Worm (Caenorhabditis elegans) whole organism, late embryonic: ENCODE data around the gene W06G6.11.

Experiments used
- K02D7.2 ChIP-seq: sonication (generic microtip); optimal IDR thresholded peaks from 2 replicates; lab custom pipeline; 2017; ENCODE audit warnings: mild to moderate bottlenecking, missing genetic modification characterization, missing compliant biosample characterization
- K09A11.1 ChIP-seq: sonication (generic microtip); optimal IDR thresholded peaks from 2 replicates; lab custom pipeline; 2017; ENCODE audit warnings: antibody characterized with exemption, mild to moderate bottlenecking, missing genetic modification characterization, missing compliant biosample characterization; ENCODE audit not compliant: insufficient read depth
- ceh-14 ChIP-seq: sonication (generic microtip); optimal IDR thresholded peaks from 2 replicates; lab custom pipeline; 2016; ENCODE audit warnings: missing genotype, missing genetic modification characterization, missing compliant biosample characterization
- ceh-22 ChIP-seq: sonication (generic microtip); optimal IDR thresholded peaks from 2 replicates; lab custom pipeline; 2017; ENCODE audit warnings: missing biosample characterization, missing genetic modification characterization
- ceh-24 ChIP-seq: sonication (generic microtip); optimal IDR thresholded peaks from 2 replicates; lab custom pipeline; 2016; ENCODE audit warnings: mild to moderate bottlenecking, missing genetic modification characterization, missing compliant biosample characterization
- ceh-6 ChIP-seq: fragments of 200-800 bp; sonication (Bioruptor generic); optimal IDR thresholded peaks from 2 replicates; lab custom pipeline; 2018; ENCODE audit warnings: mild to moderate bottlenecking, missing genetic modification characterization, missing compliant biosample characterization
- che-1 ChIP-seq: sonication (generic microtip); optimal IDR thresholded peaks from 2 replicates; lab custom pipeline; 2016; ENCODE audit warnings: mild to moderate bottlenecking, missing genetic modification characterization, missing compliant biosample characterization
- dmd-4 ChIP-seq: sonication (generic microtip); optimal IDR thresholded peaks from 2 replicates; lab custom pipeline; 2016; ENCODE audit warnings: borderline replicate concordance, missing genetic modification characterization, missing compliant biosample characterization
- dve-1 ChIP-seq: sonication (generic microtip); optimal IDR thresholded peaks from 2 replicates; lab custom pipeline; 2017; ENCODE audit warnings: antibody characterized with exemption, mild to moderate bottlenecking, missing genetic modification characterization, missing compliant biosample characterization
- elt-2 ChIP-seq: sonication (generic microtip); optimal IDR thresholded peaks from 2 replicates; lab custom pipeline; 2016; ENCODE audit warnings: missing genetic modification reagents, missing genetic modification characterization, missing compliant biosample characterization
- ets-4 ChIP-seq: sonication (generic microtip); optimal IDR thresholded peaks from 2 replicates; lab custom pipeline; 2016; ENCODE audit warnings: missing genetic modification characterization, missing compliant biosample characterization
- fax-1 ChIP-seq: sonication (generic microtip); optimal IDR thresholded peaks from 2 replicates; lab custom pipeline; 2016; ENCODE audit warnings: missing genotype, missing genetic modification characterization, missing compliant biosample characterization
- fkh-6 ChIP-seq: sonication (generic microtip); optimal IDR thresholded peaks from 2 replicates; lab custom pipeline; 2016; ENCODE audit warnings: missing genetic modification characterization, missing compliant biosample characterization
- hlh-13 ChIP-seq: fragments of 200-800 bp; sonication (Bioruptor generic); optimal IDR thresholded peaks from 2 replicates; lab custom pipeline; 2018; ENCODE audit warnings: mild to moderate bottlenecking, missing genetic modification characterization, missing compliant biosample characterization
- hlh-15 ChIP-seq: sonication (generic microtip); optimal IDR thresholded peaks from 2 replicates; lab custom pipeline; 2016; ENCODE audit warnings: missing genetic modification characterization, missing compliant biosample characterization
- hlh-30 ChIP-seq: sonication (generic microtip); optimal IDR thresholded peaks from 2 replicates; lab custom pipeline; 2017; ENCODE audit warnings: antibody characterized with exemption, missing genetic modification characterization, missing compliant biosample characterization; ENCODE audit not compliant: insufficient read depth
- hlh-6 ChIP-seq: sonication (generic microtip); optimal IDR thresholded peaks from 2 replicates; lab custom pipeline; 2016; ENCODE audit warnings: missing genotype, missing genetic modification characterization, missing compliant biosample characterization
- lin-11 ChIP-seq: fragments of 200-800 bp; sonication (Bioruptor generic); optimal IDR thresholded peaks from 2 replicates; lab custom pipeline; 2018; ENCODE audit warnings: mild to moderate bottlenecking, missing genetic modification characterization, missing compliant biosample characterization
- nfya-1 ChIP-seq: sonication (generic microtip); optimal IDR thresholded peaks from 2 replicates; lab custom pipeline; 2017; ENCODE audit warnings: missing genetic modification characterization, mild to moderate bottlenecking, missing compliant biosample characterization, antibody characterized with exemption, moderate library complexity
- nhr-11 ChIP-seq: fragments of 150-350 bp; optimal IDR thresholded peaks from 2 replicates; lab custom pipeline; 2014; ENCODE audit warnings: missing biosample characterization, missing genetic modification characterization
- nhr-232 ChIP-seq: sonication (generic microtip); optimal IDR thresholded peaks from 2 replicates; lab custom pipeline; 2016; ENCODE audit warnings: missing genetic modification characterization, missing compliant biosample characterization
- npax-4 ChIP-seq: sonication (generic microtip); optimal IDR thresholded peaks from 2 replicates; lab custom pipeline; 2016; ENCODE audit warnings: missing genetic modification characterization, missing compliant biosample characterization
- pag-3 ChIP-seq: sonication (generic microtip); optimal IDR thresholded peaks from 2 replicates; lab custom pipeline; 2016; ENCODE audit warnings: missing compliant biosample characterization, missing genetic modification characterization, borderline replicate concordance
- pat-9 ChIP-seq: fragments of 200-800 bp; sonication (Bioruptor generic); optimal IDR thresholded peaks from 2 replicates; lab custom pipeline; 2018; ENCODE audit warnings: mild to moderate bottlenecking, missing genetic modification characterization, moderate library complexity, missing compliant biosample characterization
- pax-1 ChIP-seq: fragments of 150-350 bp; optimal IDR thresholded peaks from 2 replicates; lab custom pipeline; 2014; ENCODE audit warnings: missing biosample characterization, missing genetic modification characterization
- pha-2 ChIP-seq: sonication (generic microtip); optimal IDR thresholded peaks from 2 replicates; lab custom pipeline; 2017; ENCODE audit warnings: mild to moderate bottlenecking, missing genetic modification characterization, missing compliant biosample characterization
- pha-4 ChIP-seq: fragments of 150-350 bp; optimal IDR thresholded peaks from 2 replicates; lab custom pipeline; 2018; ENCODE audit warnings: missing biosample characterization, missing genetic modification reagents, missing genetic modification characterization
- pros-1 ChIP-seq: fragments of 150-350 bp; optimal IDR thresholded peaks from 2 replicates; lab custom pipeline; 2014; ENCODE audit warnings: missing biosample characterization, missing genetic modification reagents, missing genetic modification characterization
- ref-2 ChIP-seq: sonication (generic microtip); optimal IDR thresholded peaks from 2 replicates; lab custom pipeline; 2016; ENCODE audit warnings: missing genetic modification characterization, missing compliant biosample characterization
- sdc-2 ChIP-seq: sonication (generic microtip); optimal IDR thresholded peaks from 2 replicates; lab custom pipeline; 2016; ENCODE audit warnings: missing genotype, missing genetic modification characterization, missing compliant biosample characterization
- tbx-2 ChIP-seq: sonication (generic microtip); optimal IDR thresholded peaks from 2 replicates; lab custom pipeline; 2016; ENCODE audit warnings: missing genetic modification characterization, missing compliant biosample characterization
- ttx-3 ChIP-seq: sonication (generic microtip); optimal IDR thresholded peaks from 2 replicates; lab custom pipeline; 2016; ENCODE audit warnings: missing genetic modification reagents, missing genetic modification characterization, missing compliant biosample characterization
- ztf-16 ChIP-seq: sonication (generic microtip); optimal IDR thresholded peaks from 2 replicates; lab custom pipeline; 2017; ENCODE audit warnings: missing genetic modification characterization, missing compliant biosample characterization

W06G6.11 gene

ce11 chrV:16629600-16629999 lies 19.5 kb downstream of the W06G6.11 start, which contains the start of gene srd-21:
Gene srd-21, plus strand, starts transcription at chrV:16629900.
- TF ChIP-seq tbx-2: no peak
- TF ChIP-seq che-1 (tag; lab: Kevin White, UChicago): no peak
- no peak for TF ChIP-seq sdc-2 (tag; lab: Kevin White, UChicago)
- no peak for TF ChIP-seq hlh-6
- TF ChIP-seq pha-2 (tag; lab: Kevin White, UChicago): no peak
- TF ChIP-seq fkh-6 (tag; lab: Kevin White, UChicago): no peak
- no peak for TF ChIP-seq nhr-232 (tag; lab: Kevin White, UChicago)
- no peak for TF ChIP-seq K09A11.1 (tag; lab: Kevin White, UChicago)
- no peak for TF ChIP-seq hlh-13 (GFP tag; lab: Kevin White, UChicago)
- no peak for TF ChIP-seq pha-4 (tag; lab: Kevin White, UChicago)
- no peak for TF ChIP-seq ceh-14 (tag; lab: Kevin White, UChicago)
- TF ChIP-seq ets-4 (tag; lab: Kevin White, UChicago): no peak
- no peak for TF ChIP-seq ceh-24

- TF ChIP-seq ztf-16 (tag; lab: Kevin White, UChicago) (no peak), hlh-30 (tag; lab: Kevin White, UChicago) (no peak), K02D7.2 (tag; lab: Kevin White, UChicago) (no peak), sdc-2 (tag; lab: Kevin White, UChicago) (peak; percentile 62), pax-1 (no peak), nhr-11 (tag; lab: Kevin White, UChicago) (no peak), dve-1 (no peak), nfya-1 (tag; lab: Kevin White, UChicago) (no peak)
These were observed 20.1 kb downstream of the W06G6.11 start, which contains the start of gene W06G6.2 for ce11 chrV:16628991-16629390. Gene W06G6.2, plus strand, starts transcription at chrV:16629291.

DNA sequence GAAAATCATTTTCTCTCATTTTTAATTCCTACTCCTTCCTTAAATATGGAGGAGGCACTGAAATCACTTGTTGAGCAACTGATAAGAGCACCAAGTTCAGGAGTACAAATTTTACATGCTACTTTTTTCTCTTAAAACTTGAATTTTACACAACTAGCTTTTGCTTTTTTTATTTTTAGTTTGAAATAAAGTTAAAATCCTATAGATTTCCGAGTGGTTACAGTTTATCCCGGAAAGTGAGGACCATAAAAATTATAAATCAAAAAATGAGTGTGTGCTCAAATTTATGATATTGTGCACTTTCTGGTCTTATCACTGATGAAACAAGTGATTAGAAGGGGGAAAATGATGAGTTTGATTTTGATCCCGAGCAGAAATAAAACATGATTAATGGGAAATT lies 21.1 kb downstream of the W06G6.11 start, which contains the start of gene oac-53:
Gene oac-53 (minus strand): TSS at position 9 of the 400 bp plus-strand sequence.
- TF ChIP-seq elt-2: peak; percentile 32
- no peak for TF ChIP-seq ref-2 (tag; lab: Kevin White, UChicago)

DNA sequence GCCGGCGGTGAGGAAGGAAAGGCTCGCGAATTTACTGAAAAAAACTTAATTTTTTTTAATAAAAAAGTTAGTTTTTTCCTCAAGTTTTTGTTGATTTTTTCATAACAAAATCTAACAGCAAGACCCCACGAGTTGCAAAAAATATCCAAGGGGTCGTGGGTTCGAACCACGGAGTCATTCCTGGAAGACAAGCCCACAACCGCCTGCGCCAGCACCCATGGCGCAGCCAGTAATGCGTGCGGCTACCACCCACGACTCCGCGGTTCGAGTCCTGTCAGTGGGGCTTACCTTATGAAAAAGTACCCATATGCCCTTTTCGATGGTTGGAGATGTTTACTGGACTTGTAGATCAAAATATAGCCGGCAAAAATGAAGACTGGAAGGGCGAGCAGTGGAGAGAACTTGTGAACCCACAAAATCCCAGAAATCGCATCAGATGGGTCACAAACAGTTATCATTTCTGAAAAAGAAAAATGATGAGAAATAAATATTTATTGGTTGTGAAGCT lies 26.3 kb downstream of the W06G6.11 start, which contains the start of gene Y70C5A.2:
Gene Y70C5A.2 (minus strand): TSS at position 458 of the 508 bp plus-strand sequence.
- TF ChIP-seq dmd-4 (tag; lab: Kevin White, UChicago) (no peak), npax-4 (tag; lab: Kevin White, UChicago) (no peak), pag-3 (peak; percentile 82), ceh-22 (tag; lab: Kevin White, UChicago) (no peak)

DNA sequence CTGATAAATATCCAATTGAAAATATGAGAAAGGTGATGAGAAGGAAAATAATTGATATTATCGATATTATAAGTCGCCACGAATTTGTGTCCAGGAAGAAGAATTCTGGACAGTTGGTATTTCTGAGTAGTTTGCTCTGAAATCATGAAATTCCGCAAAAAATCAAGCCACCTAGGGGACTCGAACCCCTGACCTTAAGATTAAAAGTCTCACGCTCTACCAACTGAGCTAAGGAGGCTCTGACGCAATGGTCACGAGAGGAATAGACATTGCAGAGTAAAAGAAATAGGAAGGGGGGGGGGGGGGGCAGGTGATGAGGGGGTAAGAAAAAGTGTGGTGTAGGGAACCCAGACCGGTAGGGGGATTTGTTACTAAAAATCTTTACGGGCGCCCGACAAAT lies 27.2 kb downstream of the W06G6.11 start:
- TF ChIP-seq hlh-13 (GFP tag; lab: Kevin White, UChicago) (no peak), nfya-1 (tag; lab: Kevin White, UChicago) (no peak), ttx-3 (tag; lab: Kevin White, UChicago) (peak; percentile 56), pat-9 (tag; lab: Kevin White, UChicago) (peak; percentile 24), elt-2 (peak; percentile 26), fax-1 (tag; lab: Kevin White, UChicago) (no peak), pros-1 (tag; lab: Kevin White, UChicago) (no peak), lin-11 (tag; lab: Kevin White, UChicago) (peak; percentile 45), hlh-15 (no peak), K09A11.1 (tag; lab: Kevin White, UChicago) (no peak), ceh-6 (peak; percentile 57)
- TF ChIP-seq, all 69 proteins: peak for 5
